Fruit fly (Drosophila melanogaster) whole organism, embryonic: ENCODE results near the gene Phae2.
A peak's percentile ranks its signal among the peaks of the same experiment; 100 is the strongest.

Source experiments
- CG12155 ChIP-seq: fragments of 200-800 bp; sonication (Bioruptor generic); optimal IDR thresholded peaks from 3 replicates; lab custom pipeline; 2016; ENCODE audit warnings: missing biosample characterization, missing genetic modification characterization
- CG1832 ChIP-seq: fragments of 200-800 bp; sonication (Bioruptor generic); optimal IDR thresholded peaks from 2 replicates; lab custom pipeline; 2017; ENCODE audit warnings: missing biosample characterization, mild to moderate bottlenecking, missing genetic modification characterization, inconsistent platforms
- Chrac-16 ChIP-seq: fragments of 200-800 bp; sonication (Bioruptor generic); optimal IDR thresholded peaks from 3 replicates; lab custom pipeline; 2016; ENCODE audit warnings: missing biosample characterization, missing genetic modification characterization
- Neu2 ChIP-seq: fragments of 200-800 bp; sonication (Bioruptor generic); optimal IDR thresholded peaks from 3 replicates; lab custom pipeline; 2016; ENCODE audit warnings: missing biosample characterization, missing genetic modification characterization, borderline replicate concordance
- nom ChIP-seq: fragments of 200-800 bp; sonication (Bioruptor generic); optimal IDR thresholded peaks from 2 replicates; lab custom pipeline; 2017; ENCODE audit warnings: missing biosample characterization, missing genetic modification characterization, mild to moderate bottlenecking, moderate library complexity, missing genetic modification reagents

DNA sequence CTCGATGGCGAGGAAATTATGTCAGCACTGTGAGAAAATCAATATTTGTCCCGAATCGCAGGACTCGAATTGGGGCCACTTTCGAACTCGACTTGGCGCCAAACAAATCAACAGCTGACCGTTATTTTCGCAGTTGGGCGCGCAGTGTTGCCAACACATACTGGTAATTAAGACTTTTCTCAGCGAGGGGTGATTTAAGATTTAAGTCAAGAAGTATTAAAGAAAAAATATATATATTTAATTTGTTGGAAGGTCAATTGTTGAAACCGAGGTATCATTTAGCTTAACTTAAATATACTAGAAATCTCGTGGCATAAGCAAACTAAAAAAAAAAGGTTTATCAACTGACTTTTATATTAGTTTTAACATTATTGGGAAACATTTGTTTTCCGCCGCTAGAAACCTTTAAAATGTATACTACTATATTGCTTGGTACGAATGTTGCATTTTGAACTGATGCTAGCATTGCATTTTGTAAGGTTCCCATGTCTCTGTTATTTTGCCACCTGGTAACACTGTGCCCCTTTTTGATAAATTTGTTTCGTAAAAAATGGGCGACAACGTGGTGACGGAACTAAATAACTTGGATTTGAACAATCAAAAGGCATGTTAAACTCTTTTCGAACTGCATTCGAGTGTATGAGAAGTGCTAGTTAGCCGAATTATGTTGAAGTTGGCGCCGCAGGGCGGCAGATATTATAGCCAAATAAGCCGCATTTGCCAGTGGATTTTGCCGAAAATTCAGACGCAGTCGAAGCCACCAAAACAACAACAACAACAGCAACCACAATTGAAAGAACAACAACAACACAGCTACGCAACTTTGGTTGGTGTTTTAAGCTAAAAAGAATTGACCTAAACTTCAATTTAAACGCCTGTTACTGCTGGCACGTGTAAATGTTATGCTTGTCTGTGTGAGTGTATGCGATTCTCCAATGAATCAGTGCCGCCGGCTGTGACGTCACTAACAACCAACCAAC lies 7.4 kb upstream of the Phae2 start, which contains the start of the genes Patsas and ThrRS:
- peak; percentile 85 for TF ChIP-seq Chrac-16
- TF ChIP-seq CG1832 = no peak
- TF ChIP-seq CG12155 = peak; percentile 88
- TF ChIP-seq Neu2 (GFP tag; lab: Kevin White, UChicago) = no peak
- TF ChIP-seq nom = peak; percentile 14
